Fruit fly (Drosophila melanogaster): ENCODE measurements around the gene CG31388.

DNA sequence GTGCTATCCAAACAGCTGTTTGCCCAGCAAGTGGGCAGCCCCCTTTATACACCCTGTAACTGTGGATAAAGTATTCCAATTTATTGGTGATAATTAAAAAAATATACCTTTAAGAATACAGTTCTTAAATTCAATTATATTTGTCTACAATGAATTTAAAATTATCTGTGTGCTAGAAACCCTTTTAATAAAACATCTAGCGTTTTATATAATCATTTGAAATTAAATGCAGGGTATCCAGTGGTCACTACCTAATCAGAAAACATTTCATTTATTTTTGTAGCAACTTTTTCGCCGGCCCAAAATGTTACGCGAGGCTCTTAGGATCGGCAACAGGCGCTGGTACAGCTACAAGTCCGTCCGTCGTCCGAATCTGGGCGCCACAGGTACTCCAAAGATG is 11.1 kb upstream of the CG31388 start, which contains the start of gene CG17726:
- TF ChIP-seq rn (GFP tag; IDR thresholded peaks at IDR 0.05) (peak; percentile 95), CG4496 (GFP tag; IDR thresholded peaks at IDR 0.05) (peak; percentile 99), fd96Ca (GFP tag; IDR thresholded peaks at IDR 0.05) (peak; percentile 69; the same call in 2 of the 3 replicates), gl (tag; optimal IDR thresholded peaks at IDR 0.05) (peak; percentile 90), CG10348 (GFP tag; IDR thresholded peaks at IDR 0.05) (peak; percentile 81), D1 (tag; optimal IDR thresholded peaks at IDR 0.05) (no peak), CG9948 (tag; optimal IDR thresholded peaks at IDR 0.05) (peak; percentile 95), Ets98B (GFP tag; IDR thresholded peaks at IDR 0.05) (peak; percentile 98), EcR (GFP tag; optimal IDR thresholded peaks at IDR 0.05) (peak; percentile 42), Pif1B (GFP tag; optimal IDR thresholded peaks at IDR 0.05) (no peak)
